Worm (Caenorhabditis elegans) whole organism, L4 larva: ENCODE measurements around the gene Y75B7B.2.

ENCODE experiments used
- D1046.2 ChIP-seq: fragments of 200-800 bp; sonication (Bioruptor generic); IDR thresholded peaks from 2 replicates; pipeline ENCODE4 v1.3.6; 2022; ENCODE audit warnings: missing genetic modification characterization, missing compliant biosample characterization
- F10B5.3 ChIP-seq: sonication (generic microtip); optimal IDR thresholded peaks from 2 replicates; lab custom pipeline; 2016; ENCODE audit warnings: mild to moderate bottlenecking, missing genetic modification characterization, missing compliant biosample characterization
- F26F4.8 ChIP-seq: fragments of 200-800 bp; sonication (Bioruptor generic); conservative IDR thresholded peaks from 2 replicates; pipeline ENCODE4 v1.3.6; 2022; ENCODE audit warnings: missing genetic modification characterization, missing compliant biosample characterization
- Y105C5A.15 ChIP-seq: fragments of 200-800 bp; sonication (Bioruptor generic); IDR thresholded peaks from 2 replicates; pipeline ENCODE4 v1.3.6; 2022; ENCODE audit warnings: missing genetic modification characterization, missing compliant biosample characterization
- Y75B8A.6 ChIP-seq: fragments of 200-800 bp; sonication (Bioruptor generic); IDR thresholded peaks from 2 replicates; pipeline ENCODE4 v1.3.6; 2022; ENCODE audit warnings: missing genetic modification reagents, missing genetic modification characterization, missing compliant biosample characterization
- ZK546.5 ChIP-seq, 2 experiments: sonication (generic microtip); optimal IDR thresholded peaks; 2 replicates each; lab custom pipeline; 2017; ENCODE audit warnings: missing biosample characterization in 2 of 2, missing genetic modification characterization in 2 of 2
- aha-1 ChIP-seq: fragments of 150-350 bp; peaks from one replicate; lab custom pipeline; 2014; ENCODE audit warnings: missing biosample characterization, missing genetic modification characterization
- ama-1 ChIP-seq: fragments of 150-350 bp; optimal IDR thresholded peaks from 2 replicates; lab custom pipeline; 2014; ENCODE audit warnings: inconsistent platforms, mixed read lengths
- arid-1 ChIP-seq: fragments of 200-800 bp; sonication (Bioruptor generic); conservative IDR thresholded peaks from 2 replicates; pipeline ENCODE4 v1.3.6; 2022; ENCODE audit warnings: missing genetic modification reagents, missing genetic modification characterization, missing compliant biosample characterization
- attf-4 ChIP-seq: sonication (generic microtip); optimal IDR thresholded peaks from 3 replicates; lab custom pipeline; 2017; ENCODE audit warnings: missing biosample characterization, missing genetic modification characterization
- ceh-62 ChIP-seq: sonication (generic microtip); optimal IDR thresholded peaks from 2 replicates; lab custom pipeline; 2017; ENCODE audit warnings: missing biosample characterization, missing genetic modification characterization
- ceh-82 ChIP-seq: sonication (generic microtip); optimal IDR thresholded peaks from 2 replicates; lab custom pipeline; 2017; ENCODE audit warnings: missing biosample characterization, missing genetic modification characterization
- cey-2 ChIP-seq: sonication (generic microtip); optimal IDR thresholded peaks from 3 replicates; lab custom pipeline; 2017; ENCODE audit warnings: missing genetic modification characterization, mild to moderate bottlenecking, missing compliant biosample characterization, antibody characterized with exemption, borderline replicate concordance; ENCODE audit not compliant: insufficient read depth
- ctbp-1 ChIP-seq: fragments of 200-800 bp; sonication (Bioruptor generic); IDR thresholded peaks from 2 replicates; pipeline ENCODE4 v1.3.6; 2022; ENCODE audit warnings: missing genetic modification reagents, missing genetic modification characterization, missing compliant biosample characterization
- daf-16 ChIP-seq, 3 experiments: sonication (generic microtip); optimal IDR thresholded peaks; 2 replicates each; lab custom pipeline; 2016 to 2017; ENCODE audit warnings: missing genetic modification characterization in 3 of 3, missing genetic modification reagents in 3 of 3, mild to moderate bottlenecking in 2 of 3, missing compliant biosample characterization in 2 of 3, missing biosample characterization in 1 of 3, moderate library complexity in 1 of 3
- dmd-6 ChIP-seq: fragments of 200-800 bp; sonication (Bioruptor generic); IDR thresholded peaks from 2 replicates; pipeline ENCODE4 v1.3.6; 2022; ENCODE audit warnings: missing genetic modification reagents, missing genetic modification characterization, missing compliant biosample characterization
- dpl-1 ChIP-seq: fragments of 150-350 bp; optimal IDR thresholded peaks from 2 replicates; lab custom pipeline; 2014; ENCODE audit warnings: missing biosample characterization, missing genetic modification reagents, missing genetic modification characterization
- fos-1 ChIP-seq: fragments of 150-350 bp; optimal IDR thresholded peaks from 2 replicates; lab custom pipeline; 2014; ENCODE audit warnings: missing biosample characterization, missing genetic modification characterization
- lin-13 ChIP-seq: fragments of 150-350 bp; optimal IDR thresholded peaks from 2 replicates; lab custom pipeline; 2014; ENCODE audit warnings: missing biosample characterization, missing genetic modification reagents, missing genetic modification characterization
- lin-39 ChIP-seq: fragments of 150-350 bp; optimal IDR thresholded peaks from 2 replicates; lab custom pipeline; 2014; ENCODE audit warnings: missing biosample characterization, missing genetic modification reagents, missing genetic modification characterization
- lsy-2 ChIP-seq, 2 experiments: fragments of 150-350 bp in 1 of 2; sonication (generic microtip) in 1 of 2; optimal IDR thresholded peaks; 2 replicates each; lab custom pipeline; 2014 to 2017; ENCODE audit warnings: missing biosample characterization in 2 of 2, missing genetic modification characterization in 2 of 2
- mep-1 ChIP-seq: fragments of 150-350 bp; sonication (generic microtip); optimal IDR thresholded peaks from 3 replicates; lab custom pipeline; 2014; ENCODE audit warnings: missing biosample characterization, missing genetic modification characterization
- mes-2 ChIP-seq: sonication (generic microtip); optimal IDR thresholded peaks from 2 replicates; lab custom pipeline; 2016; ENCODE audit warnings: missing genotype, mild to moderate bottlenecking, missing genetic modification characterization, missing compliant biosample characterization; ENCODE audit not compliant: poor library complexity, severe bottlenecking
- mxl-3 ChIP-seq: fragments of 200-800 bp; sonication (Bioruptor generic); optimal IDR thresholded peaks from 2 replicates; lab custom pipeline; 2018; ENCODE audit warnings: mild to moderate bottlenecking, missing genetic modification characterization, missing compliant biosample characterization
- nhr-28 ChIP-seq: fragments of 150-350 bp; optimal IDR thresholded peaks from 2 replicates; lab custom pipeline; 2014; ENCODE audit warnings: missing biosample characterization, missing genetic modification characterization
- nhr-6 ChIP-seq: fragments of 150-350 bp; optimal IDR thresholded peaks from 2 replicates; lab custom pipeline; 2014; ENCODE audit warnings: missing biosample characterization, missing genetic modification characterization
- saeg-2 ChIP-seq: fragments of 200-800 bp; sonication (Bioruptor generic); IDR thresholded peaks from 2 replicates; pipeline ENCODE4 v1.3.6; 2022; ENCODE audit warnings: missing genetic modification reagents, missing genetic modification characterization, missing compliant biosample characterization
- set-16 ChIP-seq: fragments of 200-800 bp; sonication (Bioruptor generic); IDR thresholded peaks from 2 replicates; pipeline ENCODE4 v1.3.6; 2022; ENCODE audit warnings: missing genetic modification reagents, missing genetic modification characterization, missing compliant biosample characterization
- skn-1 ChIP-seq: fragments of 150-350 bp; optimal IDR thresholded peaks from 2 replicates; lab custom pipeline; 2014; ENCODE audit warnings: missing biosample characterization, missing genetic modification characterization
- snpc-1.2 ChIP-seq: fragments of 200-800 bp; sonication (Bioruptor generic); IDR thresholded peaks from 2 replicates; pipeline ENCODE4 v1.3.6; 2022; ENCODE audit warnings: missing genetic modification reagents, missing genetic modification characterization, missing compliant biosample characterization
- snpc-4 ChIP-seq: fragments of 150-350 bp; optimal IDR thresholded peaks from 2 replicates; lab custom pipeline; 2014; ENCODE audit warnings: missing biosample characterization, missing genetic modification characterization
- tag-97 ChIP-seq: fragments of 200-800 bp; sonication (Bioruptor generic); IDR thresholded peaks from 2 replicates; pipeline ENCODE4 v1.3.6; 2022; ENCODE audit warnings: missing genetic modification characterization, missing compliant biosample characterization
- unc-62 ChIP-seq, 3 experiments: fragments of 150-350 bp in 1 of 3; sonication (generic microtip); optimal IDR thresholded peaks in 2 of 3; peaks in 1 of 3; 1 replicate in 1 of 3; 2 replicates in 2 of 3; lab custom pipeline; 2014 to 2017; ENCODE audit warnings: missing biosample characterization in 3 of 3, missing genetic modification characterization in 3 of 3, missing genetic modification reagents in 3 of 3, missing genotype in 1 of 3
- vab-7 ChIP-seq: fragments of 200-800 bp; sonication (Bioruptor generic); IDR thresholded peaks from 2 replicates; pipeline ENCODE4 v1.3.6; 2022; ENCODE audit warnings: missing genetic modification reagents, missing genetic modification characterization, missing compliant biosample characterization
- ztf-7 ChIP-seq: fragments of 150-350 bp; optimal IDR thresholded peaks from 2 replicates; lab custom pipeline; 2014; ENCODE audit warnings: missing biosample characterization, missing genetic modification characterization

Gene Y75B7B.2

ce11 chrV:1275924-1276323, at the start of gene Y75B7B.2:
Gene Y75B7B.2 (minus strand): TSS chrV:1276024.
- TF ChIP-seq ctbp-1 (no peak), ztf-7 (tag; lab: Kevin White, UChicago) (no peak), aha-1 (tag; lab: Kevin White, UChicago) (peak; percentile 12)

- TF ChIP-seq lin-13 (GFP tag; lab: Kevin White, UChicago), result no peak
- no peak for TF ChIP-seq F10B5.3 (tag; lab: Kevin White, UChicago)
- TF ChIP-seq D1046.2, result no peak
- TF ChIP-seq nhr-6, result no peak
- TF ChIP-seq ama-1, result no peak
- no peak for TF ChIP-seq nhr-28
- TF ChIP-seq snpc-4 (tag; lab: Kevin White, UChicago), result no peak
- no peak for TF ChIP-seq tag-97
- TF ChIP-seq mes-2 (tag; lab: Kevin White, UChicago), result no peak
- no peak for TF ChIP-seq cey-2 (tag; lab: Kevin White, UChicago)
- TF ChIP-seq daf-16 (GFP tag; optimal IDR thresholded peaks at IDR 0.05; lab: Kevin White, UChicago), result no peak
- TF ChIP-seq daf-16 (tag; optimal IDR thresholded peaks at IDR 0.05; lab: Kevin White, UChicago), result no peak
- no peak for TF ChIP-seq mxl-3 (GFP tag; lab: Kevin White, UChicago)
- TF ChIP-seq Y105C5A.15, result no peak
Measured at ce11 chrV:1321776-1322175, 46.0 kb upstream of the Y75B7B.2 start.

- TF ChIP-seq snpc-1.2, result no peak
- TF ChIP-seq unc-62 (GFP tag; optimal IDR thresholded peaks at IDR 0.05 in 1 of 2; lab: Kevin White, UChicago), result no peak
- no peak for TF ChIP-seq unc-62 (tag; optimal IDR thresholded peaks at IDR 0.05; lab: Kevin White, UChicago)
- TF ChIP-seq Y75B8A.6 (GFP tag; lab: Robert Waterston, UW), result no peak
- TF ChIP-seq vab-7 (GFP tag; lab: Robert Waterston, UW), result no peak
- no peak for TF ChIP-seq ama-1
- TF ChIP-seq ZK546.5 (tag; optimal IDR thresholded peaks at IDR 0.05; lab: Kevin White, UChicago), result no peak
- no peak for TF ChIP-seq ceh-62
- no peak for TF ChIP-seq lin-39
- no peak for TF ChIP-seq set-16 (GFP tag; lab: Robert Waterston, UW)
- no peak for TF ChIP-seq F26F4.8 (GFP tag; lab: Robert Waterston, UW)
- no peak for TF ChIP-seq fos-1
- no peak for TF ChIP-seq mep-1 (tag; lab: Kevin White, UChicago)
- TF ChIP-seq attf-4 (tag; lab: Kevin White, UChicago), result no peak
- TF ChIP-seq dmd-6 (GFP tag; lab: Robert Waterston, UW), result no peak
- no peak for TF ChIP-seq saeg-2 (GFP tag; lab: Robert Waterston, UW)
- TF ChIP-seq F10B5.3 (tag; lab: Kevin White, UChicago), result no peak
- TF ChIP-seq skn-1, result no peak
- no peak for TF ChIP-seq ceh-82 (tag; lab: Kevin White, UChicago)
Measured at ce11 chrV:1317869-1318354, 42.1 kb upstream of the Y75B7B.2 start, which contains the start of gene F16B3.3. Gene F16B3.3 (minus strand): TSS chrV:1317919.

- TF ChIP-seq fos-1 (no peak), set-16 (GFP tag; lab: Robert Waterston, UW) (no peak), dpl-1 (GFP tag; lab: Kevin White, UChicago) (no peak), lsy-2 (tag; optimal IDR thresholded peaks at IDR 0.05; lab: Kevin White, UChicago) (no peak), arid-1 (GFP tag; lab: Robert Waterston, UW) (no peak), saeg-2 (GFP tag; lab: Robert Waterston, UW) (no peak)
Measured at ce11 chrV:1314819-1315218, 39.0 kb upstream of the Y75B7B.2 start, which contains the start of gene F16B3.2. Gene F16B3.2 (plus strand): TSS chrV:1315119.
